Fruit fly (Drosophila melanogaster) whole organism, embryonic: ENCODE measurements around the gene EloB.

ENCODE experiments used
- ATbp ChIP-seq: fragments of 200-800 bp; sonication (Bioruptor generic); optimal IDR thresholded peaks from 2 replicates; lab custom pipeline; 2017; ENCODE audit warnings: missing biosample characterization, mild to moderate bottlenecking, missing genetic modification characterization, missing genetic modification reagents
- CG10654 ChIP-seq: fragments of 200-800 bp; sonication (Bioruptor generic); optimal IDR thresholded peaks from 2 replicates; lab custom pipeline; 2016; ENCODE audit warnings: missing biosample characterization, missing genetic modification characterization
- CG11093 ChIP-seq: fragments of 200-800 bp; sonication (Bioruptor generic); IDR thresholded peaks from 3 replicates; pipeline ENCODE4 v1.3.6; 2022; ENCODE audit warnings: missing biosample characterization, missing genetic modification characterization
- CG12659 ChIP-seq: fragments of 200-800 bp; sonication (Bioruptor generic); optimal IDR thresholded peaks from 3 replicates; lab custom pipeline; 2017; ENCODE audit warnings: mild to moderate bottlenecking, missing biosample characterization, missing genetic modification reagents, missing genetic modification characterization
- CG2712 ChIP-seq: fragments of 200-800 bp; optimal IDR thresholded peaks from 3 replicates; lab custom pipeline; 2019; ENCODE audit warnings: missing biosample characterization, mild to moderate bottlenecking, missing genetic modification characterization, moderate library complexity
- CG2875 ChIP-seq: fragments of 200-800 bp; sonication (Bioruptor generic); optimal IDR thresholded peaks from 2 replicates; lab custom pipeline; 2017; ENCODE audit warnings: missing biosample characterization, mild to moderate bottlenecking, missing genetic modification characterization, missing genetic modification reagents
- CG32532 ChIP-seq: fragments of 200-800 bp; sonication (Bioruptor generic); IDR thresholded peaks from 2 replicates; pipeline ENCODE4 v1.3.6; 2022; ENCODE audit warnings: missing biosample characterization, missing genetic modification characterization
- CG3847 ChIP-seq: fragments of 200-800 bp; sonication (Bioruptor generic); IDR thresholded peaks from 2 replicates; pipeline ENCODE4 v1.3.6; 2022; ENCODE audit warnings: missing biosample characterization, missing genetic modification characterization
- CG42726 ChIP-seq: fragments of 200-800 bp; sonication (Bioruptor generic); IDR thresholded peaks from 2 replicates; pipeline ENCODE4 v1.3.6; 2022; ENCODE audit warnings: missing biosample characterization, missing genetic modification characterization; ENCODE audit not compliant: partially characterized antibody
- CG8924 ChIP-seq: fragments of 200-800 bp; optimal IDR thresholded peaks from 3 replicates; lab custom pipeline; 2019; ENCODE audit warnings: missing biosample characterization, mild to moderate bottlenecking, missing genetic modification characterization, moderate library complexity
- CG9437 ChIP-seq: fragments of 200-800 bp; sonication (Bioruptor generic); optimal IDR thresholded peaks from 2 replicates; lab custom pipeline; 2018; ENCODE audit warnings: missing biosample characterization, mild to moderate bottlenecking, missing genetic modification characterization
- CG9932 ChIP-seq: fragments of 200-800 bp; sonication (Bioruptor generic); IDR thresholded peaks from 2 replicates; pipeline ENCODE4 v1.3.6; 2022; ENCODE audit warnings: missing biosample characterization, missing genetic modification characterization
- CHES-1-like ChIP-seq: fragments of 200-800 bp; sonication (Bioruptor generic); optimal IDR thresholded peaks from 2 replicates; lab custom pipeline; 2016; ENCODE audit warnings: missing biosample characterization, missing genetic modification characterization
- CkIIα-i1 ChIP-seq: fragments of 200-800 bp; sonication (Bioruptor generic); IDR thresholded peaks from 2 replicates; pipeline ENCODE4 v1.3.6; 2022; ENCODE audit warnings: missing biosample characterization, missing genetic modification characterization
- CrebB ChIP-seq: fragments of 200-800 bp; sonication (Bioruptor generic); optimal IDR thresholded peaks from 3 replicates; lab custom pipeline; 2018; ENCODE audit warnings: missing biosample characterization, mild to moderate bottlenecking, missing genetic modification characterization
- Dll ChIP-seq: fragments of 200-800 bp; sonication (Bioruptor generic); IDR thresholded peaks from 4 replicates; pipeline ENCODE4 v1.3.6; 2022; ENCODE audit warnings: missing biosample characterization, missing genetic modification characterization; ENCODE audit not compliant: partially characterized antibody
- Ets97D ChIP-seq: fragments of 200-800 bp; sonication (Bioruptor generic); optimal IDR thresholded peaks from 3 replicates; lab custom pipeline; 2016; ENCODE audit warnings: missing biosample characterization, missing genetic modification characterization
- H2.0 ChIP-seq: fragments of 200-800 bp; sonication (Bioruptor generic); IDR thresholded peaks from 2 replicates; pipeline ENCODE4 v1.3.6; 2022; ENCODE audit warnings: missing biosample characterization, missing genetic modification characterization
- Hmr ChIP-seq: fragments of 200-800 bp; sonication (Bioruptor generic); optimal IDR thresholded peaks from 3 replicates; lab custom pipeline; 2017; ENCODE audit warnings: mild to moderate bottlenecking, missing biosample characterization, missing genetic modification reagents, missing genetic modification characterization
- MBD-R2 ChIP-seq: fragments of 200-800 bp; sonication (Bioruptor generic); IDR thresholded peaks from 2 replicates; pipeline ENCODE4 v1.3.6; 2022; ENCODE audit warnings: missing biosample characterization, missing genetic modification characterization
- Med ChIP-seq: fragments of 200-800 bp; sonication (Bioruptor generic); peaks from one replicate; lab custom pipeline; 2016; ENCODE audit warnings: missing biosample characterization, missing genetic modification characterization, mild to moderate bottlenecking, inconsistent platforms, moderate library complexity
- Meics ChIP-seq: fragments of 200-800 bp; sonication (Bioruptor generic); optimal IDR thresholded peaks from 2 replicates; lab custom pipeline; 2017; ENCODE audit warnings: missing biosample characterization, mild to moderate bottlenecking, missing genetic modification characterization
- NFAT ChIP-seq: fragments of 200-800 bp; sonication (Bioruptor generic); IDR thresholded peaks from 2 replicates; pipeline ENCODE4 v1.3.6; 2022; ENCODE audit warnings: missing biosample characterization, missing genetic modification characterization
- Rfx ChIP-seq: fragments of 200-800 bp; sonication (Bioruptor generic); IDR thresholded peaks from 2 replicates; pipeline ENCODE4 v1.3.6; 2022; ENCODE audit warnings: missing biosample characterization, missing genetic modification characterization
- Side ChIP-seq: fragments of 200-800 bp; sonication (Bioruptor generic); optimal IDR thresholded peaks from 2 replicates; lab custom pipeline; 2016; ENCODE audit warnings: missing biosample characterization, missing genetic modification characterization
- Spps ChIP-seq: fragments of 200-800 bp; sonication (Bioruptor generic); optimal IDR thresholded peaks from 2 replicates; lab custom pipeline; 2018; ENCODE audit warnings: missing biosample characterization, mild to moderate bottlenecking, missing genetic modification characterization
- Sry-δ ChIP-seq: fragments of 200-800 bp; sonication (Bioruptor generic); optimal IDR thresholded peaks from 2 replicates; lab custom pipeline; 2016; ENCODE audit warnings: missing biosample characterization, missing genetic modification characterization
- Taf1 ChIP-seq: fragments of 200-800 bp; sonication (Bioruptor generic); IDR thresholded peaks from 2 replicates; pipeline ENCODE4 v1.3.6; 2022; ENCODE audit warnings: missing biosample characterization, missing genetic modification characterization
- al ChIP-seq: fragments of 200-800 bp; sonication (Bioruptor generic); IDR thresholded peaks from 2 replicates; pipeline ENCODE4 v1.3.6; 2022; ENCODE audit warnings: missing biosample characterization, missing genetic modification characterization
- ap ChIP-seq: fragments of 200-800 bp; sonication (Bioruptor generic); IDR thresholded peaks from 2 replicates; pipeline ENCODE4 v1.3.6; 2022; ENCODE audit warnings: missing biosample characterization, missing genetic modification characterization
- bab2 ChIP-seq: fragments of 200-800 bp; sonication (Bioruptor generic); optimal IDR thresholded peaks from 2 replicates; lab custom pipeline; 2016; ENCODE audit warnings: missing biosample characterization, missing genetic modification characterization
- chif ChIP-seq, 2 experiments: fragments of 200-800 bp; sonication (Bioruptor generic); optimal IDR thresholded peaks; 3 replicates each; lab custom pipeline; 2016; ENCODE audit warnings: missing biosample characterization in 2 of 2, missing genetic modification characterization in 2 of 2
- ci ChIP-seq: fragments of 200-800 bp; sonication (Bioruptor generic); IDR thresholded peaks from 3 replicates; pipeline ENCODE4 v1.3.6; 2022; ENCODE audit warnings: missing biosample characterization, missing genetic modification characterization
- ftz-f1 ChIP-seq: fragments of 200-800 bp; sonication (Bioruptor generic); optimal IDR thresholded peaks from 2 replicates; lab custom pipeline; 2016; ENCODE audit warnings: missing biosample characterization, missing genetic modification characterization
- gfzf ChIP-seq: fragments of 200-800 bp; sonication (Bioruptor generic); optimal IDR thresholded peaks from 2 replicates; lab custom pipeline; 2016; ENCODE audit warnings: missing biosample characterization, mild to moderate bottlenecking, missing genetic modification characterization, moderate library complexity
- jing ChIP-seq: fragments of 200-800 bp; sonication (Bioruptor generic); optimal IDR thresholded peaks from 2 replicates; lab custom pipeline; 2018; ENCODE audit warnings: missing biosample characterization, mild to moderate bottlenecking, missing genetic modification characterization
- p53 ChIP-seq: fragments of 200-800 bp; sonication (Bioruptor generic); optimal IDR thresholded peaks from 2 replicates; lab custom pipeline; 2016; ENCODE audit warnings: missing biosample characterization, missing genetic modification characterization
- pan ChIP-seq, 4 experiments: fragments of >200 bp in 3 of 4; fragments of 200-800 bp in 1 of 4; sonication (Bioruptor generic) in 1 of 4; optimal IDR thresholded peaks in 3 of 4; IDR thresholded peaks in 1 of 4; 2 replicates each; pipeline versions ENCODE4 v1.3.6 to Lab custom; 2017 to 2022; ENCODE audit warnings: missing biosample characterization in 2 of 4, missing genetic modification characterization in 2 of 4, mixed read lengths in 1 of 4
- slbo ChIP-seq: fragments of 200-800 bp; sonication (Bioruptor generic); IDR thresholded peaks from 2 replicates; pipeline ENCODE4 v1.3.6; 2022; ENCODE audit warnings: missing biosample characterization, missing genetic modification characterization
- slou ChIP-seq: fragments of 200-800 bp; sonication (Bioruptor generic); optimal IDR thresholded peaks from 3 replicates; lab custom pipeline; 2016; ENCODE audit warnings: missing biosample characterization, missing genetic modification characterization
- sna ChIP-seq: fragments of 200-800 bp; sonication (Bioruptor generic); IDR thresholded peaks from 2 replicates; pipeline ENCODE4 v1.3.6; 2022; ENCODE audit warnings: missing biosample characterization, missing genetic modification characterization; ENCODE audit not compliant: partially characterized antibody
- sr ChIP-seq: fragments of 200-800 bp; sonication (Bioruptor generic); IDR thresholded peaks from 3 replicates; pipeline ENCODE4 v1.3.6; 2022; ENCODE audit warnings: missing biosample characterization, missing genetic modification characterization
- tap ChIP-seq: fragments of 200-800 bp; optimal IDR thresholded peaks from 3 replicates; lab custom pipeline; 2019; ENCODE audit warnings: missing biosample characterization, mild to moderate bottlenecking, missing genetic modification characterization, moderate library complexity
- trh ChIP-seq: fragments of 200-800 bp; sonication (Bioruptor generic); optimal IDR thresholded peaks from 2 replicates; lab custom pipeline; 2016; ENCODE audit warnings: missing biosample characterization, missing genetic modification characterization
- vnd ChIP-seq: fragments of 200-800 bp; sonication (Bioruptor generic); IDR thresholded peaks from 3 replicates; pipeline ENCODE4 v1.3.6; 2022; ENCODE audit warnings: missing biosample characterization, missing genetic modification characterization; ENCODE audit not compliant: partially characterized antibody

EloB gene

dm6 chr3R:20558106-20558489, 21.6 kb downstream of the EloB start (continued):
- TF ChIP-seq pan (optimal IDR thresholded peaks at IDR 0.05; lab: Kevin White, UChicago) (no peak), pan (GFP tag; optimal IDR thresholded peaks at IDR 0.05 in 1 of 2, IDR thresholded peaks at IDR 0.05 in 1 of 2) (no peak), ap (GFP tag; lab: Robert Waterston, UW) (no peak), sr (no peak), CG2712 (tag; lab: Kevin White, UChicago) (no peak), CG11093 (no peak; the same call in 2 of the 3 replicates), MBD-R2 (GFP tag; lab: Robert Waterston, UW) (peak; percentile 76), CG10654 (GFP tag; lab: Kevin White, UChicago) (no peak), slbo (GFP tag; lab: Robert Waterston, UW) (peak; percentile 72), CG9437 (GFP tag; lab: Kevin White, UChicago) (peak; percentile 13), CG42726 (GFP tag; lab: Robert Waterston, UW) (peak; percentile 48; the same call in 1 of the 2 replicates), sna (no peak), p53 (GFP tag; lab: Kevin White, UChicago) (peak; percentile 42), gfzf (GFP tag; lab: Kevin White, UChicago) (peak; percentile 51), CG8924 (no peak), tap (tag; lab: Kevin White, UChicago) (no peak), Meics (GFP tag; lab: Kevin White, UChicago) (peak; percentile 20), trh (GFP tag; lab: Kevin White, UChicago) (no peak), Side (GFP tag; lab: Kevin White, UChicago) (peak; percentile 24), CkIIα-i1 (GFP tag; lab: Robert Waterston, UW) (no peak), CG3847 (GFP tag; lab: Robert Waterston, UW) (peak; percentile 68), CG2875 (GFP tag; lab: Kevin White, UChicago) (peak; percentile 1), Spps (tag; lab: Kevin White, UChicago) (no peak), bab2 (no peak), Hmr (GFP tag; lab: Kevin White, UChicago) (no peak), Dll (GFP tag; lab: Robert Waterston, UW) (peak; percentile 69), CG9932 (GFP tag; lab: Robert Waterston, UW) (peak; percentile 76), slou (GFP tag; lab: Kevin White, UChicago) (no peak), ftz-f1 (no peak), H2.0 (GFP tag; lab: Robert Waterston, UW) (peak; percentile 20; the same call in 1 of the 2 replicates), Sry-δ (peak; percentile 71), chif (GFP tag; optimal IDR thresholded peaks at IDR 0.05; lab: Kevin White, UChicago) (peak in 1 of 2 experiments; percentile 1), NFAT (peak; percentile 70), CG32532 (peak; percentile 10), al (GFP tag; lab: Robert Waterston, UW) (no peak), Taf1 (GFP tag; lab: Robert Waterston, UW) (no peak), CrebB (no peak), Med (GFP tag; lab: Kevin White, UChicago) (peak; percentile 61), CG12659 (GFP tag; lab: Kevin White, UChicago) (no peak), CHES-1-like (GFP tag; lab: Kevin White, UChicago) (peak; percentile 24), jing (GFP tag; lab: Kevin White, UChicago) (no peak), vnd (peak; percentile 23; the same call in 1 of the 3 replicates), ci (GFP tag; lab: Robert Waterston, UW) (peak; percentile 59), Ets97D (peak; percentile 43), ATbp (no peak), Rfx (GFP tag; lab: Robert Waterston, UW) (peak; percentile 71)
